Worm (Caenorhabditis elegans) whole organism, L1 larva: Measurements from ENCODE around the gene T02C1.1.

ENCODE experiments used
- C04F5.9 ChIP-seq: sonication (generic microtip); optimal IDR thresholded peaks from 2 replicates; lab custom pipeline; 2016; ENCODE audit warnings: missing genetic modification characterization, missing compliant biosample characterization
- C16A3.4 ChIP-seq: fragments of 150-350 bp; optimal IDR thresholded peaks from 2 replicates; lab custom pipeline; 2014; ENCODE audit warnings: missing biosample characterization, missing genetic modification characterization
- C34B4.2 ChIP-seq: sonication (generic microtip); optimal IDR thresholded peaks from 2 replicates; lab custom pipeline; 2017; ENCODE audit warnings: mild to moderate bottlenecking, missing genetic modification characterization, missing compliant biosample characterization
- alr-1 ChIP-seq: fragments of 200-800 bp; sonication (Bioruptor generic); optimal IDR thresholded peaks from 2 replicates; lab custom pipeline; 2018; ENCODE audit warnings: borderline replicate concordance, mild to moderate bottlenecking, missing genetic modification characterization, missing compliant biosample characterization
- aly-2 ChIP-seq: fragments of 150-350 bp; optimal IDR thresholded peaks from 2 replicates; lab custom pipeline; 2014; ENCODE audit warnings: missing biosample characterization, missing genetic modification characterization
- ceh-82 ChIP-seq, 3 experiments: fragments of 150-350 bp in 1 of 3; sonication (generic microtip) in 2 of 3; optimal IDR thresholded peaks; 2 replicates each; lab custom pipeline; 2014 to 2017; ENCODE audit warnings: missing biosample characterization in 3 of 3, missing genetic modification characterization in 3 of 3
- ces-1 ChIP-seq: fragments of 150-350 bp; optimal IDR thresholded peaks from 2 replicates; lab custom pipeline; 2014; ENCODE audit warnings: missing biosample characterization, missing genetic modification reagents, missing genetic modification characterization
- dpl-1 ChIP-seq, 3 experiments: fragments of 150-350 bp in 2 of 3; sonication (generic microtip) in 1 of 3; optimal IDR thresholded peaks; 2 replicates each; lab custom pipeline; 2014 to 2017; ENCODE audit warnings: missing biosample characterization in 3 of 3, missing genetic modification characterization in 3 of 3, missing genetic modification reagents in 3 of 3
- dsc-1 ChIP-seq: sonication (generic microtip); optimal IDR thresholded peaks from 2 replicates; lab custom pipeline; 2016; ENCODE audit warnings: mild to moderate bottlenecking, missing genetic modification characterization, missing compliant biosample characterization
- efl-1 ChIP-seq, 4 experiments: fragments of 150-350 bp; optimal IDR thresholded peaks in 3 of 4; peaks in 1 of 4; 1 replicate in 1 of 4; 2 replicates in 3 of 4; lab custom pipeline; 2014; ENCODE audit warnings: missing biosample characterization in 2 of 4, missing genetic modification characterization in 2 of 4, missing genetic modification reagents in 2 of 4
- efl-3 ChIP-seq: fragments of 200-800 bp; sonication (Bioruptor generic); optimal IDR thresholded peaks from 2 replicates; lab custom pipeline; 2018; ENCODE audit warnings: mild to moderate bottlenecking, missing genetic modification characterization, missing compliant biosample characterization
- egl-27 ChIP-seq, 2 experiments: fragments of 150-350 bp in 1 of 2; sonication (generic microtip); optimal IDR thresholded peaks; 3 replicates each; lab custom pipeline; 2017 to 2018; ENCODE audit warnings: missing biosample characterization in 2 of 2, missing genetic modification characterization in 2 of 2, missing genetic modification reagents in 2 of 2
- elt-3 ChIP-seq, 6 experiments: fragments of 150-350 bp in 1 of 6; sonication (generic microtip); optimal IDR thresholded peaks; 2 replicates each; lab custom pipeline; 2017 to 2018; ENCODE audit warnings: missing biosample characterization in 6 of 6, missing genetic modification characterization in 6 of 6, inconsistent platforms in 1 of 6
- grh-1 ChIP-seq: fragments of 200-800 bp; sonication (Bioruptor generic); IDR thresholded peaks from 2 replicates; pipeline ENCODE4 v1.3.6; 2022; ENCODE audit warnings: missing genetic modification reagents, missing genetic modification characterization, missing compliant biosample characterization
- hlh-17 ChIP-seq: fragments of 200-800 bp; sonication (Bioruptor generic); optimal IDR thresholded peaks from 2 replicates; lab custom pipeline; 2018; ENCODE audit warnings: missing genetic modification characterization, mild to moderate bottlenecking, missing compliant biosample characterization, moderate library complexity, borderline replicate concordance
- isw-1 ChIP-seq: fragments of 200-800 bp; sonication (Bioruptor generic); IDR thresholded peaks from 2 replicates; pipeline ENCODE4 v1.3.6; 2022; ENCODE audit warnings: missing genetic modification characterization, missing compliant biosample characterization
- jun-1 ChIP-seq: fragments of 150-350 bp; optimal IDR thresholded peaks from 2 replicates; lab custom pipeline; 2014; ENCODE audit warnings: missing biosample characterization, missing genetic modification reagents, missing genetic modification characterization
- lin-13 ChIP-seq: fragments of 150-350 bp; optimal IDR thresholded peaks from 2 replicates; lab custom pipeline; 2014; ENCODE audit warnings: missing biosample characterization, missing genetic modification reagents, missing genetic modification characterization
- lin-39 ChIP-seq: fragments of 150-350 bp; optimal IDR thresholded peaks from 2 replicates; lab custom pipeline; 2014; ENCODE audit warnings: missing biosample characterization, missing genetic modification reagents, missing genetic modification characterization
- mab-9 ChIP-seq: fragments of 200-800 bp; sonication (Bioruptor generic); IDR thresholded peaks from 2 replicates; pipeline ENCODE4 v1.3.6; 2022; ENCODE audit warnings: missing genetic modification reagents, missing genetic modification characterization, missing compliant biosample characterization
- mef-2 ChIP-seq: fragments of 150-350 bp; optimal IDR thresholded peaks from 2 replicates; lab custom pipeline; 2014; ENCODE audit warnings: missing biosample characterization, missing genetic modification characterization
- mep-1 ChIP-seq: fragments of 150-350 bp; optimal IDR thresholded peaks from 2 replicates; lab custom pipeline; 2014; ENCODE audit warnings: missing biosample characterization, missing genetic modification characterization
- nhr-11 ChIP-seq: fragments of 150-350 bp; optimal IDR thresholded peaks from 2 replicates; lab custom pipeline; 2014; ENCODE audit warnings: missing biosample characterization, missing genetic modification characterization
- nhr-12 ChIP-seq: sonication (generic microtip); optimal IDR thresholded peaks from 2 replicates; lab custom pipeline; 2017; ENCODE audit warnings: missing biosample characterization, missing genetic modification characterization
- nhr-19 ChIP-seq: fragments of 200-800 bp; sonication (Bioruptor generic); conservative IDR thresholded peaks from 2 replicates; pipeline ENCODE4 v1.3.6; 2022; ENCODE audit warnings: missing genetic modification characterization, missing compliant biosample characterization
- nhr-20 ChIP-seq: sonication (generic microtip); optimal IDR thresholded peaks from 2 replicates; lab custom pipeline; 2016; ENCODE audit warnings: mild to moderate bottlenecking, missing genetic modification characterization, missing compliant biosample characterization
- nhr-28 ChIP-seq: fragments of 150-350 bp; optimal IDR thresholded peaks from 2 replicates; lab custom pipeline; 2014; ENCODE audit warnings: missing biosample characterization, missing genetic modification characterization
- pag-3 ChIP-seq: sonication (generic microtip); optimal IDR thresholded peaks from 2 replicates; lab custom pipeline; 2017; ENCODE audit warnings: missing genetic modification characterization, mild to moderate bottlenecking, missing compliant biosample characterization, antibody characterized with exemption, borderline replicate concordance; ENCODE audit not compliant: insufficient read depth
- pax-3 ChIP-seq: fragments of 200-800 bp; sonication (Bioruptor generic); optimal IDR thresholded peaks from 2 replicates; lab custom pipeline; 2018; ENCODE audit warnings: mild to moderate bottlenecking, missing genetic modification characterization, moderate library complexity, missing compliant biosample characterization
- snu-23 ChIP-seq: sonication (generic microtip); optimal IDR thresholded peaks from 2 replicates; lab custom pipeline; 2016; ENCODE audit warnings: missing genetic modification characterization, missing compliant biosample characterization
- vab-15 ChIP-seq: sonication (generic microtip); optimal IDR thresholded peaks from 2 replicates; lab custom pipeline; 2017; ENCODE audit warnings: missing genotype, mild to moderate bottlenecking, missing genetic modification characterization, missing compliant biosample characterization
- xbp-1 ChIP-seq: sonication (generic microtip); optimal IDR thresholded peaks from 2 replicates; lab custom pipeline; 2016; ENCODE audit warnings: missing genetic modification characterization, missing compliant biosample characterization
- zag-1 ChIP-seq: fragments of 150-350 bp; optimal IDR thresholded peaks from 2 replicates; lab custom pipeline; 2014; ENCODE audit warnings: missing biosample characterization, missing genetic modification characterization
- zip-4 ChIP-seq: fragments of 200-800 bp; sonication (Bioruptor generic); optimal IDR thresholded peaks from 2 replicates; lab custom pipeline; 2018; ENCODE audit warnings: mild to moderate bottlenecking, missing genetic modification characterization, moderate library complexity, missing compliant biosample characterization

The T02C1.1 gene

ce11 chrIII:9247221-9247620 lies at the start of gene T02C1.1:
T02C1.1 (plus strand) TSS chrIII:9247525.
- no peak for TF ChIP-seq nhr-12 (tag; lab: Kevin White, UChicago)
- no peak for TF ChIP-seq efl-1 (optimal IDR thresholded peaks at IDR 0.05; lab: Kevin White, UChicago)
- TF ChIP-seq efl-1 (GFP tag; optimal IDR thresholded peaks at IDR 0.05 in 1 of 2; lab: Kevin White, UChicago): peak in 1 of 2 experiments; percentile 51
- TF ChIP-seq, all 84 proteins: peak for 1

ce11 chrIII:9199605-9200004 lies 47.7 kb upstream of the T02C1.1 start, which contains the start of gene ZC84.6:
ZC84.6 (minus strand) TSS chrIII:9199705.
- TF ChIP-seq dsc-1 (tag; lab: Kevin White, UChicago): no peak

ce11 chrIII:9201977-9202376 lies 45.3 kb upstream of the T02C1.1 start:
- TF ChIP-seq grh-1 (GFP tag; lab: Robert Waterston, UW): no peak
- no peak for TF ChIP-seq nhr-28 (tag; lab: Kevin White, UChicago)
- no peak for TF ChIP-seq nhr-19 (GFP tag; lab: Robert Waterston, UW)
- TF ChIP-seq mep-1 (tag; lab: Kevin White, UChicago): no peak
- no peak for TF ChIP-seq lin-39 (tag; lab: Kevin White, UChicago)
- TF ChIP-seq ceh-82 (tag; optimal IDR thresholded peaks at IDR 0.05; lab: Kevin White, UChicago): no peak
- no peak for TF ChIP-seq alr-1
- TF ChIP-seq nhr-11 (tag; lab: Kevin White, UChicago): no peak
- TF ChIP-seq ces-1 (GFP tag; lab: Kevin White, UChicago): no peak
- no peak for TF ChIP-seq pax-3
- no peak for TF ChIP-seq snu-23 (GFP tag; lab: Kevin White, UChicago)
- no peak for TF ChIP-seq vab-15 (tag; lab: Kevin White, UChicago)
- no peak for TF ChIP-seq C04F5.9 (tag; lab: Kevin White, UChicago)
- TF ChIP-seq aly-2: no peak
- TF ChIP-seq efl-1 (optimal IDR thresholded peaks at IDR 0.05; lab: Kevin White, UChicago): no peak
- no peak for TF ChIP-seq efl-1 (GFP tag; optimal IDR thresholded peaks at IDR 0.05 in 1 of 2; lab: Kevin White, UChicago)
- no peak for TF ChIP-seq dpl-1 (GFP tag; optimal IDR thresholded peaks at IDR 0.05; lab: Kevin White, UChicago)

DNA sequence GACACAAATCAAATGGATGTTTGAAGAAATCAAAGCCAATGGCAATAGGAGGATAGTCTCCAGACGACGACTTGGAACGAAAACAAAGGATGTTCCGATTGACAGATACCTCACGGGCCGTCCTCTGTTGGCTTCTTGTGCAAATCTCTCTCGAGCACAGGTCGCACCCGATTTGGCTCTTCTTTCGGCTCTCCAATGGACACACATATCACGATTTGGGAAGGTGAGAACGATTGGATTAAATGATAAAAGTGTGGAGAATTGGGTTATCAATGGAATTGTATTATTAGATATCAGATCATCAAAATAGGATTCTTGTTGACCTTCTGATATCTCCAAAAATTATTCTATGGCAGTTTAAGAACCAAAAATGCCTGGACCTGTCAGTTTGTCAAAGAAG lies 41.1 kb upstream of the T02C1.1 start, which contains the start of gene ZC84.1:
Gene ZC84.1, minus strand, starts transcription at position 101 of the 400 bp plus-strand sequence.
- TF ChIP-seq egl-27 (tag; optimal IDR thresholded peaks at IDR 0.05; lab: Kevin White, UChicago) (no peak), elt-3 (tag; optimal IDR thresholded peaks at IDR 0.05; lab: Kevin White, UChicago) (no peak), pag-3 (no peak), lin-13 (no peak), jun-1 (no peak), vab-15 (tag; lab: Kevin White, UChicago) (no peak), nhr-20 (tag; lab: Kevin White, UChicago) (no peak), ces-1 (GFP tag; lab: Kevin White, UChicago) (no peak), mef-2 (tag; lab: Kevin White, UChicago) (no peak), zag-1 (tag; lab: Kevin White, UChicago) (no peak), mab-9 (GFP tag; lab: Robert Waterston, UW) (no peak), xbp-1 (tag; lab: Kevin White, UChicago) (no peak), C16A3.4 (tag; lab: Kevin White, UChicago) (no peak), isw-1 (GFP tag; lab: Robert Waterston, UW) (no peak), hlh-17 (GFP tag; lab: Kevin White, UChicago) (no peak), nhr-12 (tag; lab: Kevin White, UChicago) (no peak), aly-2 (no peak), C34B4.2 (tag; lab: Kevin White, UChicago) (no peak), efl-3 (GFP tag; lab: Kevin White, UChicago) (no peak), zip-4 (no peak)
